Fruit fly (Drosophila melanogaster): Measurements from ENCODE around the gene CG9114.

DNA sequence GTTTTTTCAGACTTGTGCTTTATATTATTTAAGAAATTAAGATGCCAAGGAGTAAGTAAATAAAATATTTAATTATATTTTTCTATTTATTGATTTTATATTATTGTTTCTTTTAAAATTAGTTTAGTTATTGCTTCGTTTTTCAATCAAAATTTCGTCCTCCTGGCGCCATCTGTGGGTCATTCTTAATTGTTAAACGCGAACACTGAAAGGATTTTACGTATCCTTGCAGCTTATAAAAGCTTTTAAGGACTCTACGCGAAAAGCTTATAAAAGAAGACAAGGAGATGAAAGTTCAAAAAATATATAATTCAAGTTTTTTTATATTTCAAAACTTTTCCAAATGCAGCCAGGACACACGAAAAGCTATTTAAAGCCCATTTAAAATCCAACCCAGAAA is 47.3 kb upstream of the CG9114 start:
- TF ChIP-seq Sin3A (optimal IDR thresholded peaks at IDR 0.05) (no peak), ttk (optimal IDR thresholded peaks at IDR 0.05) (no peak), h (optimal IDR thresholded peaks at IDR 0.05) (no peak), psq (optimal IDR thresholded peaks at IDR 0.05) (no peak)

All from Kc167 (cell line).